Fruit fly (Drosophila melanogaster) whole organism: Measurements from ENCODE around the gene Acp95EF.

Experiments used
- CG8478 ChIP-seq: fragments of >200 bp; optimal IDR thresholded peaks from 2 replicates; lab custom pipeline; 2018; ENCODE audit warnings: inconsistent platforms
- Dll ChIP-seq: fragments of >200 bp; optimal IDR thresholded peaks from 2 replicates; lab custom pipeline; 2017
- EcR ChIP-seq, 2 experiments: fragments of >200 bp; optimal IDR thresholded peaks; 2 replicates each; lab custom pipeline; 2017; ENCODE audit warnings: missing biosample characterization in 2 of 2, missing genetic modification characterization in 2 of 2, missing genetic modification reagents in 2 of 2
- pan ChIP-seq: fragments of >200 bp; optimal IDR thresholded peaks from 2 replicates; lab custom pipeline; 2017
- psq ChIP-seq: fragments of >200 bp; optimal IDR thresholded peaks from 2 replicates; lab custom pipeline; 2017
- usp ChIP-seq: fragments of >200 bp; optimal IDR thresholded peaks from 2 replicates; lab custom pipeline; 2017; ENCODE audit warnings: missing biosample characterization, missing genetic modification characterization, mixed read lengths

DNA sequence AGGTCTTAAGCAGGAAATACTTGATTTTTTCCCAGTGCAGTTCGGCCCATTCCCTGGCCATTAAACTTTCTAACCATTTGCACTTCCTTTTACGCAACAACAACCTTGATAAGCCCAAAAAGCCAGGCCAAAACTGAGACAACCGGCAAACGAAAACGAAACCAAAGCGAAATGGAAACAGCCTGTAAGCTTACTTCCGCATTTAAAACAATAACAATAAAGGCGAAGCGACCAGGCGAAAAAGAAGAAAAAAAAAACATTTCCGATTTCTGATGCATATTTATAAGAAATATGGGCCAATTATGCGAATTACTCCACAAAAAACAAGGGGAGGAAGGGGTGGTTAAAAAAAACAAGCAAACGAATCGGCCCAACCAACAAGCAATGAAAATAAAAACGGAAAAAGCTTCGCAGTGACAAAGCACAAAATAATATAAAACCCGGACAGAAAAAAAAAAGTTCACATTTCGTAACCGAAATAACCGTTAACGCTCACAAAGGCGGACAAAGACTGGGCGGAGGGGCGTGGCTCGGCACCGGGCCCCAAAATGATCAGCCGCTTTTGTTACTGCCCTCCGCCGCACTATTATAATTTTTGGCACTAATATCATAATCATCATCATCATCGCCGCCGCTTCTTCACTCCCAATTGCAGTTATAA is 23.4 kb upstream of the Acp95EF start:
- TF ChIP-seq psq (lab: Kevin White, UChicago) (no peak), Dll (lab: Kevin White, UChicago) (peak; percentile 38), pan (lab: Kevin White, UChicago) (no peak), usp (GFP tag; lab: Kevin White, UChicago) (no peak), CG8478 (lab: Kevin White, UChicago) (no peak), EcR (GFP tag; optimal IDR thresholded peaks at IDR 0.05; lab: Kevin White, UChicago) (no peak)
